ENCODE assay signal across 1 fruit fly cellular context in the genomic region with DNA sequence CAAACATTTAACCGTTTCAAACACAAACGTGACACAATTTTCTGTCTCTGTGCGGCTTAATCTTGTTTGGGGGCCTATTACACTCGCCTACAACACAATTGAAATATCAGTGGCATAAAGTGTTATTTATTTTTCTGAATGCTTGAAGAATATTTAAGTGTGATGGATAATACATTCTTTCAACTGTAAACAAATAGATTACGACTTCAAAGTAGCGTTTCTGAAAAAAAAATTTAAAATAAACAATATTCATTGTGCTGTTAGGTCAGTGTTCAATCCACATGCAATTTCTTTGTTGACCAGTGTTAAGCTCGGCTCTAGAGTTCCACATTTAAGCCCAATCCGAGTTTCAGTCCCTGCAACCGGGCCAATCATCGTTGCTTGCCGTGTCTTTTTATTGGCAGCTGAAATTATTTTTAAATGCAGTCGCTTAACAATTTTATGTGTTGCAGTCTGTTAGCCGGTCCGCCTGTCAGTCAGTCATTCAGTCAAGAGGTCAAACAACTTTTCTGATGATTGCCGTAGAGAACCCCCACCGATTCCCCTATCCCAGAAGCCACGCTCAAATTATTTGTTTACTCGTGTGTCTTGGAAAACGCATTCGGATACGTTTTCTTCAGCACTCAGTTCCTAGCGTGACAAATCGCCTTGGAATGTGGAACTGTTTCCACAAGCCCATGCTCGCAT.
TF ChIP-seq lines count a peak whose summit lies in the region.

No protein-coding gene starts in this region.

TF ChIP-seq in whole organism, embryonic, 481 proteins besides CTCF, POLR2A, EP300 and RAD21 (continued from another document):
- TF ChIP-seq rib (GFP tag; IDR thresholded peaks at IDR 0.05; lab: Robert Waterston, UW): no peak
- no peak for TF ChIP-seq pita (GFP tag; optimal IDR thresholded peaks at IDR 0.05; lab: Kevin White, UChicago)
- TF ChIP-seq ase (GFP tag; IDR thresholded peaks at IDR 0.05; lab: Robert Waterston, UW): peak; percentile 31; the same call in 2 of the 3 replicates
- no peak for TF ChIP-seq luna (GFP tag; optimal IDR thresholded peaks at IDR 0.05; lab: Kevin White, UChicago)
- TF ChIP-seq CG13424 (tag; optimal IDR thresholded peaks at IDR 0.05; lab: Kevin White, UChicago): peak; percentile 85
- TF ChIP-seq Tbp (GFP tag; optimal IDR thresholded peaks at IDR 0.05; lab: Kevin White, UChicago): no peak
- TF ChIP-seq scrt (GFP tag; optimal IDR thresholded peaks at IDR 0.05; lab: Kevin White, UChicago): peak; percentile 34
- TF ChIP-seq kah (GFP tag; optimal IDR thresholded peaks at IDR 0.05; lab: Kevin White, UChicago): no peak
- TF ChIP-seq Ravus (GFP tag; IDR thresholded peaks at IDR 0.05; lab: Robert Waterston, UW): no peak
- peak; percentile 51 for TF ChIP-seq CG3847 (GFP tag; IDR thresholded peaks at IDR 0.05; lab: Robert Waterston, UW)
- TF ChIP-seq zfh2 (GFP tag; optimal IDR thresholded peaks at IDR 0.05; lab: Kevin White, UChicago): no peak
- no peak for TF ChIP-seq CG8478 (optimal IDR thresholded peaks at IDR 0.05; lab: Kevin White, UChicago)
- TF ChIP-seq CG2889 (GFP tag; IDR thresholded peaks at IDR 0.05; lab: Robert Waterston, UW): peak; percentile 44; the same call in 1 of the 3 replicates
- no peak for TF ChIP-seq Sin3A (optimal IDR thresholded peaks at IDR 0.05; lab: Kevin White, UChicago)
- peak; percentile 23 for TF ChIP-seq Dip3 (GFP tag; optimal IDR thresholded peaks at IDR 0.05; lab: Kevin White, UChicago)
- no peak for TF ChIP-seq CG11085 (GFP tag; IDR thresholded peaks at IDR 0.05; lab: Robert Waterston, UW)
- peak; percentile 48; the same call in 1 of the 2 replicates for TF ChIP-seq CG4730 (GFP tag; IDR thresholded peaks at IDR 0.05; lab: Robert Waterston, UW)
- no peak for TF ChIP-seq corto (GFP tag; optimal IDR thresholded peaks at IDR 0.05; lab: Kevin White, UChicago)
- TF ChIP-seq CG32772 (GFP tag; IDR thresholded peaks at IDR 0.05; lab: Robert Waterston, UW): peak; percentile 53
- TF ChIP-seq CG31365 (tag; optimal IDR thresholded peaks at IDR 0.05; lab: Kevin White, UChicago): no peak
- peak; percentile 31; the same call in 1 of the 2 replicates for TF ChIP-seq ro (GFP tag; IDR thresholded peaks at IDR 0.05; lab: Robert Waterston, UW)
- TF ChIP-seq gem (tag; optimal IDR thresholded peaks at IDR 0.05; lab: Kevin White, UChicago): peak; percentile 86
- peak; percentile 61 for TF ChIP-seq twi (tag; optimal IDR thresholded peaks at IDR 0.05; lab: Kevin White, UChicago)
- TF ChIP-seq HLH4C (GFP tag; IDR thresholded peaks at IDR 0.05; lab: Robert Waterston, UW; ENCODE audit: partially characterized antibody): no peak
- TF ChIP-seq CG30431 (GFP tag; optimal IDR thresholded peaks at IDR 0.05; lab: Kevin White, UChicago): peak; percentile 31
- peak; percentile 53 for TF ChIP-seq CG3407 (GFP tag; optimal IDR thresholded peaks at IDR 0.05; lab: Kevin White, UChicago)
- no peak for TF ChIP-seq CG31388 (GFP tag; optimal IDR thresholded peaks at IDR 0.05; lab: Kevin White, UChicago)
- peak; percentile 79 for TF ChIP-seq CG33557 (GFP tag; optimal IDR thresholded peaks at IDR 0.05; lab: Kevin White, UChicago)
- TF ChIP-seq sr (GFP tag; IDR thresholded peaks at IDR 0.05; lab: Robert Waterston, UW): no peak
- TF ChIP-seq toy (GFP tag; IDR thresholded peaks at IDR 0.05; lab: Robert Waterston, UW): no peak
- no peak for TF ChIP-seq CG7928 (GFP tag; optimal IDR thresholded peaks at IDR 0.05; lab: Kevin White, UChicago)
- TF ChIP-seq CG32532 (GFP tag; IDR thresholded peaks at IDR 0.05; lab: Robert Waterston, UW): 0 out of 2 replicates have a peak, but pooled peaks have one; percentile 16
- peak; percentile 56; the same call in 1 of the 2 replicates for TF ChIP-seq CG5953 (GFP tag; IDR thresholded peaks at IDR 0.05; lab: Robert Waterston, UW)
- TF ChIP-seq ara (GFP tag; IDR thresholded peaks at IDR 0.05; lab: Robert Waterston, UW): peak; percentile 62; the same call in 1 of the 2 replicates
- TF ChIP-seq ATbp (GFP tag; optimal IDR thresholded peaks at IDR 0.05; lab: Kevin White, UChicago): peak; percentile 58
- TF ChIP-seq CG6854 (GFP tag; optimal IDR thresholded peaks at IDR 0.05; lab: Kevin White, UChicago): peak; percentile 19
- TF ChIP-seq Lhr (GFP tag; optimal IDR thresholded peaks at IDR 0.05; lab: Kevin White, UChicago): peak; percentile 39
- TF ChIP-seq seq (GFP tag; IDR thresholded peaks at IDR 0.05; lab: Robert Waterston, UW): peak; percentile 76
- no peak for TF ChIP-seq CG3995 (GFP tag; optimal IDR thresholded peaks at IDR 0.05; lab: Kevin White, UChicago)
- peak; percentile 62 for TF ChIP-seq ttk (GFP tag; IDR thresholded peaks at IDR 0.05; lab: Robert Waterston, UW)
- TF ChIP-seq run (tag; optimal IDR thresholded peaks at IDR 0.05; lab: Kevin White, UChicago): peak; percentile 57
- peak; percentile 56 for TF ChIP-seq E2f1 (GFP tag; IDR thresholded peaks at IDR 0.05; lab: Robert Waterston, UW)
- no peak for TF ChIP-seq insv (GFP tag; optimal IDR thresholded peaks at IDR 0.05; lab: Kevin White, UChicago)
- TF ChIP-seq wdn (GFP tag; IDR thresholded peaks at IDR 0.05; lab: Robert Waterston, UW): no peak
- no peak for TF ChIP-seq CG9876 (GFP tag; optimal IDR thresholded peaks at IDR 0.05; lab: Kevin White, UChicago)
- peak; percentile 71 for TF ChIP-seq CG10209 (GFP tag; optimal IDR thresholded peaks at IDR 0.05; lab: Kevin White, UChicago)
- no peak for TF ChIP-seq h (optimal IDR thresholded peaks at IDR 0.05; lab: Kevin White, UChicago)
- TF ChIP-seq CG7987 (GFP tag; optimal IDR thresholded peaks at IDR 0.05; lab: Kevin White, UChicago): no peak
- TF ChIP-seq Doc2 (GFP tag; IDR thresholded peaks at IDR 0.05; lab: Robert Waterston, UW): no peak
- TF ChIP-seq Sox100B (GFP tag; optimal IDR thresholded peaks at IDR 0.05; lab: Kevin White, UChicago): peak; percentile 74
- TF ChIP-seq crp (GFP tag; optimal IDR thresholded peaks at IDR 0.05; lab: Kevin White, UChicago): peak in 1 of 2 experiments; percentile 9
- TF ChIP-seq grau (tag; optimal IDR thresholded peaks at IDR 0.05; lab: Kevin White, UChicago): peak; percentile 77
- peak; percentile 57 for TF ChIP-seq sqz (GFP tag; optimal IDR thresholded peaks at IDR 0.05; lab: Kevin White, UChicago)
- peak; percentile 79 for TF ChIP-seq gcm (GFP tag; optimal IDR thresholded peaks at IDR 0.05; lab: Kevin White, UChicago)
- peak; percentile 16 for TF ChIP-seq CG4617 (GFP tag; optimal IDR thresholded peaks at IDR 0.05; lab: Kevin White, UChicago; ENCODE audit: borderline replicate concordance)
- no peak for TF ChIP-seq prd (optimal IDR thresholded peaks at IDR 0.05; lab: Kevin White, UChicago)
- peak; percentile 73 for TF ChIP-seq prd (GFP tag; IDR thresholded peaks at IDR 0.05; lab: Robert Waterston, UW)
- TF ChIP-seq Fer2 (tag; optimal IDR thresholded peaks at IDR 0.05; lab: Kevin White, UChicago): peak; percentile 26
- TF ChIP-seq CG17829 (tag; optimal IDR thresholded peaks at IDR 0.05; lab: Kevin White, UChicago): peak; percentile 81
- TF ChIP-seq CG17359 (tag; optimal IDR thresholded peaks at IDR 0.05; lab: Kevin White, UChicago): peak; percentile 79
- TF ChIP-seq stc (GFP tag; IDR thresholded peaks at IDR 0.05; lab: Robert Waterston, UW): peak; percentile 76
- TF ChIP-seq Dfd (GFP tag; optimal IDR thresholded peaks at IDR 0.05; lab: Kevin White, UChicago): no peak
- TF ChIP-seq CG31224 (GFP tag; IDR thresholded peaks at IDR 0.05; lab: Robert Waterston, UW): no peak
- TF ChIP-seq CG17802 (tag; optimal IDR thresholded peaks at IDR 0.05; lab: Kevin White, UChicago): peak; percentile 18
TF ChIP-seq in whole organism, embryonic: peak in this region for 283.
